Worm (Caenorhabditis elegans): ENCODE data around the gene srh-182.
"Not testable (repeated sequence)": the region's sequence is repeated elsewhere in the genome, so short reads cannot be mapped to it uniquely, and the experiment has no call there.

Gene srh-182

ce11 chrV:18456574-18456973, 16.7 kb downstream of the srh-182 start, which contains the start of gene ZK228.10:
TSS of gene ZK228.10 (plus strand) at chrV:18456874.
- TF ChIP-seq nhr-77 (tag; optimal IDR thresholded peaks at IDR 0.05) (no peak), unc-130 (tag; optimal IDR thresholded peaks at IDR 0.05) (no peak), ztf-11 (tag; optimal IDR thresholded peaks at IDR 0.05) (no peak), sup-37 (GFP tag; optimal IDR thresholded peaks at IDR 0.05) (no peak), vab-15 (tag; optimal IDR thresholded peaks at IDR 0.05) (no peak), aly-2 (tag; optimal IDR thresholded peaks at IDR 0.05) (no peak), lir-3 (tag; optimal IDR thresholded peaks at IDR 0.05; ENCODE audit: poor library complexity) (no peak), swsn-7 (tag; optimal IDR thresholded peaks at IDR 0.05) (no peak), snpc-4 (tag; optimal IDR thresholded peaks at IDR 0.05) (no peak), blmp-1 (tag; optimal IDR thresholded peaks at IDR 0.05) (no peak), efl-1 (optimal IDR thresholded peaks at IDR 0.05) (no peak), efl-1 (GFP tag; optimal IDR thresholded peaks at IDR 0.05 in 1 of 2) (no peak)

- TF ChIP-seq aha-1 (tag; optimal IDR thresholded peaks at IDR 0.05) (no peak), mab-9 (GFP tag; IDR thresholded peaks at IDR 0.05) (no peak), fkh-4 (tag; optimal IDR thresholded peaks at IDR 0.05; ENCODE audit: borderline replicate concordance) (no peak), hlh-17 (GFP tag; optimal IDR thresholded peaks at IDR 0.05; ENCODE audit: borderline replicate concordance) (no peak), unc-62 (GFP tag; optimal IDR thresholded peaks at IDR 0.05) (no peak), lin-14 (GFP tag; optimal IDR thresholded peaks at IDR 0.05) (no peak), tbx-2 (tag; optimal IDR thresholded peaks at IDR 0.05) (no peak), mdl-1 (tag; optimal IDR thresholded peaks at IDR 0.05) (no peak), ztf-4 (tag; optimal IDR thresholded peaks at IDR 0.05) (no peak), unc-86 (tag; optimal IDR thresholded peaks at IDR 0.05) (no peak), nhr-77 (tag; optimal IDR thresholded peaks at IDR 0.05) (no peak), elt-2 (tag; optimal IDR thresholded peaks at IDR 0.05) (no peak), fos-1 (tag; optimal IDR thresholded peaks at IDR 0.05) (no peak), ceh-63 (GFP tag; optimal IDR thresholded peaks at IDR 0.05) (no peak), nhr-84 (tag; optimal IDR thresholded peaks at IDR 0.05) (no peak), pqm-1 (tag; optimal IDR thresholded peaks at IDR 0.05) (no peak), hpl-2 (GFP tag; optimal IDR thresholded peaks at IDR 0.05) (no peak)
Measured at ce11 chrV:18444118-18444517, 29.2 kb downstream of the srh-182 start, which contains the start of gene ZK228.1. TSS of gene ZK228.1 (plus strand) at chrV:18444418.

- not testable (repeated sequence) for TF ChIP-seq C04F5.9, zag-1, irx-1 (tag; optimal IDR thresholded peaks at IDR 0.05)
Measured at ce11 chrV:18439469-18439868, 33.8 kb downstream of the srh-182 start, which contains the start of gene ZK262.9. TSS of gene ZK262.9 (plus strand) at chrV:18439769.

ce11 chrV:18438081-18438480, 35.2 kb downstream of the srh-182 start, which contains the start of gene ZK262.8:
TSS of gene ZK262.8 (plus strand) at chrV:18438381.
- TF ChIP-seq zip-4 (GFP tag; optimal IDR thresholded peaks at IDR 0.05): no peak
- no peak for TF ChIP-seq nhr-77 (tag; optimal IDR thresholded peaks at IDR 0.05)
- no peak for TF ChIP-seq ceh-82 (tag; optimal IDR thresholded peaks at IDR 0.05)
- TF ChIP-seq nhr-28 (tag; optimal IDR thresholded peaks at IDR 0.05): no peak
- no peak for TF ChIP-seq alr-1 (tag; optimal IDR thresholded peaks at IDR 0.05; ENCODE audit: borderline replicate concordance)
- TF ChIP-seq lin-14 (GFP tag; optimal IDR thresholded peaks at IDR 0.05): no peak
- TF ChIP-seq hlh-17 (GFP tag; optimal IDR thresholded peaks at IDR 0.05; ENCODE audit: borderline replicate concordance): no peak
- no peak for TF ChIP-seq tlp-1 (tag; optimal IDR thresholded peaks at IDR 0.05)
- no peak for TF ChIP-seq mep-1 (tag; optimal IDR thresholded peaks at IDR 0.05)
- TF ChIP-seq lin-35 (GFP tag; optimal IDR thresholded peaks at IDR 0.05): no peak
- TF ChIP-seq nhr-76 (tag; optimal IDR thresholded peaks at IDR 0.05): no peak
- TF ChIP-seq lsy-2 (tag; optimal IDR thresholded peaks at IDR 0.05): no peak
- TF ChIP-seq ces-1 (GFP tag; optimal IDR thresholded peaks at IDR 0.05): no peak
- TF ChIP-seq nhr-84 (tag; optimal IDR thresholded peaks at IDR 0.05): no peak
- TF ChIP-seq swsn-7 (tag; optimal IDR thresholded peaks at IDR 0.05): no peak
- no peak for TF ChIP-seq vab-15 (tag; optimal IDR thresholded peaks at IDR 0.05)

All from whole organism, L1 larva.